Worm (Caenorhabditis elegans): ENCODE measurements around the gene B0285.3.

ce11 chrIII:4302293-4302692 lies 40.8 kb downstream of the B0285.3 start, which contains the start of gene R10E4.9:
- no peak for TF ChIP-seq nhr-21 (tag; optimal IDR thresholded peaks at IDR 0.05)
- TF ChIP-seq fos-1 (tag; optimal IDR thresholded peaks at IDR 0.05): no peak
- no peak for TF ChIP-seq snpc-4 (tag; optimal IDR thresholded peaks at IDR 0.05)
- TF ChIP-seq lin-13 (GFP tag; optimal IDR thresholded peaks at IDR 0.05): no peak
- TF ChIP-seq zag-1 (tag; optimal IDR thresholded peaks at IDR 0.05): no peak
- no peak for TF ChIP-seq ZK546.5 (tag; optimal IDR thresholded peaks at IDR 0.05)
- no peak for TF ChIP-seq R02D3.7 (tag; optimal IDR thresholded peaks at IDR 0.05)
- TF ChIP-seq Y55F3AM.14 (GFP tag; optimal IDR thresholded peaks at IDR 0.05): no peak
- TF ChIP-seq F13H6.1 (tag; optimal IDR thresholded peaks at IDR 0.05): no peak
- TF ChIP-seq unc-39 (tag; optimal IDR thresholded peaks at IDR 0.05): no peak
- TF ChIP-seq ztf-11 (tag; optimal IDR thresholded peaks at IDR 0.05): no peak
- TF ChIP-seq ceh-82 (tag; optimal IDR thresholded peaks at IDR 0.05): no peak

Data from whole organism, L2 larva.